Worm (Caenorhabditis elegans): ENCODE measurements around the gene F31E8.5.

The F31E8.5 gene

DNA sequence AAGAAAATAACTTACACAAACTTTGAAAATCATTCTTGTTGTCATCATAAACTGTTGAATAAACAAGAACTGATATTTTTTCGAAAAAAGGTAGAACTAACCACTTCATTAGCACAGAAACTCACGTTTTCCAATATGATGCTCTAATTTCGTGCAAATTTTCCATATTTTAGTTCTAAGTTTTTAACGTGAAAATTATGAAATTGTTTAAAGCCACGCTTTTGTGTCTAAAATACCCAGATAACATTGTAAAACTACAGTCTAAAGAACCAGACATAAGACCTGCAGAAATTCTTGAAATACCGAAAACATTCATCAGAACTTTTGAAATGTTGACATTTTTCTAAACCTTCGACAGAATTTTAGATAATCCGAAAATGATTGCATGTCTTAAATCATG is at the start of gene F31E8.5:
F31E8.5 (minus strand) TSS at position 101 of the 400 bp plus-strand sequence.
- no peak for TF ChIP-seq fkh-3 (tag; optimal IDR thresholded peaks at IDR 0.05)
- no peak for TF ChIP-seq dpff-1 (tag; optimal IDR thresholded peaks at IDR 0.05)
- TF ChIP-seq ccch-3 (GFP tag; optimal IDR thresholded peaks at IDR 0.05), result no peak
- TF ChIP-seq B0035.1 (tag; optimal IDR thresholded peaks at IDR 0.05), result no peak
- TF ChIP-seq F49E8.2 (tag; optimal IDR thresholded peaks at IDR 0.05; ENCODE audit: insufficient read depth), result no peak
- no peak for TF ChIP-seq sptf-2 (GFP tag; optimal IDR thresholded peaks at IDR 0.05)
- no peak for TF ChIP-seq ztf-28 (GFP tag; IDR thresholded peaks at IDR 0.05)
- no peak for TF ChIP-seq xnd-1 (tag; optimal IDR thresholded peaks at IDR 0.05)
- TF ChIP-seq gei-17 (GFP tag; optimal IDR thresholded peaks at IDR 0.05), result no peak
- no peak for TF ChIP-seq ceh-27 (GFP tag; optimal IDR thresholded peaks at IDR 0.05)
- TF ChIP-seq B0261.1 (tag; optimal IDR thresholded peaks at IDR 0.05), result no peak
- TF ChIP-seq snpc-3.4 (tag; optimal IDR thresholded peaks at IDR 0.05), result no peak
- TF ChIP-seq dpl-1 (GFP tag; optimal IDR thresholded peaks at IDR 0.05), result no peak
- no peak for TF ChIP-seq hsf-1 (GFP tag; IDR thresholded peaks at IDR 0.05)
- no peak for TF ChIP-seq F10E7.11 (tag; optimal IDR thresholded peaks at IDR 0.05)
- no peak for TF ChIP-seq somi-1 (GFP tag; optimal IDR thresholded peaks at IDR 0.05)
- no peak for TF ChIP-seq ztf-26 (tag; optimal IDR thresholded peaks at IDR 0.05)
- TF ChIP-seq zfh-2 (GFP tag; conservative IDR thresholded peaks at IDR 0.05), result no peak

DNA sequence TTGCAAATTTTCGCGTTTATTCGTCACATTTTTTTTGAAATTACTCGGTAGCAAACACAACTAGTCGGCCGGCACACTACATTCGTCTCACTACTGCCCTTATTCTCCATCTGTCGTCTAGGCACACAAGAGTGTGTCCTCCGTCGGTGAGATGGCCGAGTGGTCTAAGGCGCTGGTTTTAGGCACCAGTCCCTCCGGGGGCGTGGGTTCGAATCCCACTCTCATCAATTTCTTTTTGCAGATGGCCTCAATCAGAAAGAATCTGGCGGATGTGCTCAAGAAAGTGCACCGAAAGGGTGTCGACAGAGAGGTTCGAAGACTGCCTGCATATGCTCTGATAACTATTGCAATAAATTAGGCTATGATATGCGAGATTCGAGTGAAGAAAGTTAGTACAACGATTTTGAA is 46.0 kb upstream of the F31E8.5 start:
- no peak for TF ChIP-seq snpc-1.3 (tag; optimal IDR thresholded peaks at IDR 0.05; ENCODE audit: insufficient read depth)
- peak; percentile 26; the same call in 1 of the 2 replicates for TF ChIP-seq ceh-100 (GFP tag; IDR thresholded peaks at IDR 0.05)
- peak; percentile 72 for TF ChIP-seq rcor-1 (GFP tag; IDR thresholded peaks at IDR 0.05)
- TF ChIP-seq efl-1 (GFP tag; optimal IDR thresholded peaks at IDR 0.05), result no peak
- TF ChIP-seq C17E4.6 (GFP tag; IDR thresholded peaks at IDR 0.05), result no peak
- peak; percentile 64 for TF ChIP-seq nhr-90 (tag; optimal IDR thresholded peaks at IDR 0.05)
- peak; percentile 72 for TF ChIP-seq chd-7 (tag; optimal IDR thresholded peaks at IDR 0.05)
- TF ChIP-seq ceh-40 (GFP tag; IDR thresholded peaks at IDR 0.05), result no peak
- TF ChIP-seq repo-1 (tag; optimal IDR thresholded peaks at IDR 0.05), result no peak
- peak; percentile 77 for TF ChIP-seq B0336.3 (GFP tag; IDR thresholded peaks at IDR 0.05)
- TF ChIP-seq attf-3 (GFP tag; conservative IDR thresholded peaks at IDR 0.05), result peak; percentile 53; the same call in 1 of the 2 replicates
- TF ChIP-seq nhr-27 (tag; optimal IDR thresholded peaks at IDR 0.05), result no peak
- no peak for TF ChIP-seq nfya-1 (tag; optimal IDR thresholded peaks at IDR 0.05; ENCODE audit: borderline replicate concordance, insufficient read depth)
- no peak for TF ChIP-seq Y95B8A.8 (GFP tag; IDR thresholded peaks at IDR 0.05)
- TF ChIP-seq pbrm-1 (GFP tag; IDR thresholded peaks at IDR 0.05), result peak; percentile 83
- TF ChIP-seq mel-28 (tag; optimal IDR thresholded peaks at IDR 0.05; ENCODE audit: borderline replicate concordance), result no peak
- peak; percentile 56; the same call in 1 of the 2 replicates for TF ChIP-seq F33H1.4 (GFP tag; IDR thresholded peaks at IDR 0.05)
- no peak for TF ChIP-seq F23B12.7 (tag; optimal IDR thresholded peaks at IDR 0.05; ENCODE audit: insufficient read depth)
- peak in 1 of 2 experiments; percentile 27 for TF ChIP-seq let-607 (tag; optimal IDR thresholded peaks at IDR 0.05)
- TF ChIP-seq lir-1 (GFP tag; conservative IDR thresholded peaks at IDR 0.05), result 0 out of 2 replicates have a peak, but pooled peaks have one; percentile 7
- no peak for TF ChIP-seq nhr-120 (GFP tag; IDR thresholded peaks at IDR 0.05)
- peak; percentile 64 for TF ChIP-seq akir-1 (GFP tag; optimal IDR thresholded peaks at IDR 0.05)
- TF ChIP-seq ekl-4 (GFP tag; IDR thresholded peaks at IDR 0.05), result 0 out of 2 replicates have a peak, but pooled peaks have one; percentile 9
- no peak for TF ChIP-seq gei-17 (GFP tag; optimal IDR thresholded peaks at IDR 0.05)
- no peak for TF ChIP-seq hlh-12 (tag; optimal IDR thresholded peaks at IDR 0.05)
- peak; percentile 48 for TF ChIP-seq lsl-1 (GFP tag; optimal IDR thresholded peaks at IDR 0.05)
- 0 out of 2 replicates have a peak, but pooled peaks have one; percentile 28 for TF ChIP-seq attf-6 (GFP tag; IDR thresholded peaks at IDR 0.05)
- TF ChIP-seq tlf-1 (GFP tag; optimal IDR thresholded peaks at IDR 0.05), result peak; percentile 49
- peak; percentile 51 for TF ChIP-seq athp-1 (tag; optimal IDR thresholded peaks at IDR 0.05)
- peak; percentile 60 for TF ChIP-seq lin-54 (GFP tag; optimal IDR thresholded peaks at IDR 0.05)
- TF ChIP-seq zfh-2 (GFP tag; conservative IDR thresholded peaks at IDR 0.05), result peak; percentile 77
- no peak for TF ChIP-seq dpl-1 (GFP tag; optimal IDR thresholded peaks at IDR 0.05)
